Worm (Caenorhabditis elegans) whole organism, L1 larva: ENCODE results near the gene srlf-24.

Experiments
- C04F5.9 ChIP-seq: sonication (generic microtip); optimal IDR thresholded peaks from 2 replicates; lab custom pipeline; 2016; ENCODE audit warnings: missing genetic modification characterization, missing compliant biosample characterization
- C16A3.4 ChIP-seq: fragments of 150-350 bp; optimal IDR thresholded peaks from 2 replicates; lab custom pipeline; 2014; ENCODE audit warnings: missing biosample characterization, missing genetic modification characterization
- C34B4.2 ChIP-seq: sonication (generic microtip); optimal IDR thresholded peaks from 2 replicates; lab custom pipeline; 2017; ENCODE audit warnings: mild to moderate bottlenecking, missing genetic modification characterization, missing compliant biosample characterization
- F16B12.6 ChIP-seq: fragments of 150-350 bp; optimal IDR thresholded peaks from 2 replicates; lab custom pipeline; 2014; ENCODE audit warnings: missing biosample characterization, missing genetic modification characterization
- alr-1 ChIP-seq: fragments of 200-800 bp; sonication (Bioruptor generic); optimal IDR thresholded peaks from 2 replicates; lab custom pipeline; 2018; ENCODE audit warnings: borderline replicate concordance, mild to moderate bottlenecking, missing genetic modification characterization, missing compliant biosample characterization
- aly-2 ChIP-seq: fragments of 150-350 bp; optimal IDR thresholded peaks from 2 replicates; lab custom pipeline; 2014; ENCODE audit warnings: missing biosample characterization, missing genetic modification characterization
- ama-1 ChIP-seq: fragments of 150-350 bp; optimal IDR thresholded peaks from 2 replicates; lab custom pipeline; 2014
- ceh-63 ChIP-seq: fragments of 200-800 bp; sonication (Bioruptor generic); optimal IDR thresholded peaks from 2 replicates; lab custom pipeline; 2018; ENCODE audit warnings: mild to moderate bottlenecking, missing genetic modification characterization, missing compliant biosample characterization
- ceh-8 ChIP-seq: fragments of 200-800 bp; sonication (Bioruptor generic); optimal IDR thresholded peaks from 2 replicates; lab custom pipeline; 2018; ENCODE audit warnings: mild to moderate bottlenecking, missing genetic modification characterization, moderate library complexity, missing compliant biosample characterization
- ceh-88 ChIP-seq: fragments of 200-800 bp; sonication (Bioruptor generic); IDR thresholded peaks from 2 replicates; pipeline ENCODE4 v1.3.6; 2022; ENCODE audit warnings: missing genetic modification characterization, missing compliant biosample characterization
- ceh-90 ChIP-seq: sonication (generic microtip); optimal IDR thresholded peaks from 2 replicates; lab custom pipeline; 2016; ENCODE audit warnings: missing genetic modification characterization, missing compliant biosample characterization
- dsc-1 ChIP-seq: sonication (generic microtip); optimal IDR thresholded peaks from 2 replicates; lab custom pipeline; 2016; ENCODE audit warnings: mild to moderate bottlenecking, missing genetic modification characterization, missing compliant biosample characterization
- efl-1 ChIP-seq, 4 experiments: fragments of 150-350 bp; optimal IDR thresholded peaks in 3 of 4; peaks in 1 of 4; 1 replicate in 1 of 4; 2 replicates in 3 of 4; lab custom pipeline; 2014; ENCODE audit warnings: missing biosample characterization in 2 of 4, missing genetic modification characterization in 2 of 4, missing genetic modification reagents in 2 of 4
- efl-3 ChIP-seq: fragments of 200-800 bp; sonication (Bioruptor generic); optimal IDR thresholded peaks from 2 replicates; lab custom pipeline; 2018; ENCODE audit warnings: mild to moderate bottlenecking, missing genetic modification characterization, missing compliant biosample characterization
- egl-13 ChIP-seq: sonication (generic microtip); optimal IDR thresholded peaks from 2 replicates; lab custom pipeline; 2016; ENCODE audit warnings: missing genotype, missing genetic modification reagents, missing genetic modification characterization, missing compliant biosample characterization
- egl-27 ChIP-seq, 2 experiments: fragments of 150-350 bp in 1 of 2; sonication (generic microtip); optimal IDR thresholded peaks; 3 replicates each; lab custom pipeline; 2017 to 2018; ENCODE audit warnings: missing biosample characterization in 2 of 2, missing genetic modification characterization in 2 of 2, missing genetic modification reagents in 2 of 2
- elt-2 ChIP-seq: sonication (generic microtip); optimal IDR thresholded peaks from 2 replicates; lab custom pipeline; 2016; ENCODE audit warnings: missing genetic modification characterization, mild to moderate bottlenecking, inconsistent platforms, missing compliant biosample characterization, missing genetic modification reagents
- elt-3 ChIP-seq, 6 experiments: fragments of 150-350 bp in 1 of 6; sonication (generic microtip); optimal IDR thresholded peaks; 2 replicates each; lab custom pipeline; 2017 to 2018; ENCODE audit warnings: missing biosample characterization in 6 of 6, missing genetic modification characterization in 6 of 6, inconsistent platforms in 1 of 6
- ets-5 ChIP-seq: fragments of 200-800 bp; sonication (Bioruptor generic); IDR thresholded peaks from 2 replicates; pipeline ENCODE4 v1.3.6; 2022; ENCODE audit warnings: missing genetic modification characterization, missing compliant biosample characterization
- fkh-10 ChIP-seq: sonication (generic microtip); optimal IDR thresholded peaks from 2 replicates; lab custom pipeline; 2017; ENCODE audit warnings: missing biosample characterization, missing genetic modification reagents, missing genetic modification characterization
- fkh-4 ChIP-seq: sonication (generic microtip); optimal IDR thresholded peaks from 2 replicates; lab custom pipeline; 2016; ENCODE audit warnings: missing compliant biosample characterization, missing genetic modification characterization, borderline replicate concordance
- hlh-17 ChIP-seq: fragments of 200-800 bp; sonication (Bioruptor generic); optimal IDR thresholded peaks from 2 replicates; lab custom pipeline; 2018; ENCODE audit warnings: missing genetic modification characterization, mild to moderate bottlenecking, missing compliant biosample characterization, moderate library complexity, borderline replicate concordance
- jun-1 ChIP-seq: fragments of 150-350 bp; optimal IDR thresholded peaks from 2 replicates; lab custom pipeline; 2014; ENCODE audit warnings: missing biosample characterization, missing genetic modification reagents, missing genetic modification characterization
- lin-13 ChIP-seq: fragments of 150-350 bp; optimal IDR thresholded peaks from 2 replicates; lab custom pipeline; 2014; ENCODE audit warnings: missing biosample characterization, missing genetic modification reagents, missing genetic modification characterization
- lin-15B ChIP-seq: fragments of 150-350 bp; sonication (generic microtip); optimal IDR thresholded peaks from 3 replicates; lab custom pipeline; 2014; ENCODE audit warnings: missing biosample characterization, missing genetic modification characterization
- lin-35 ChIP-seq, 2 experiments: fragments of 150-350 bp; optimal IDR thresholded peaks; 2 replicates each; lab custom pipeline; 2014; ENCODE audit warnings: missing biosample characterization in 2 of 2, missing genetic modification characterization in 2 of 2, missing genetic modification reagents in 2 of 2
- lin-39 ChIP-seq: fragments of 150-350 bp; optimal IDR thresholded peaks from 2 replicates; lab custom pipeline; 2014; ENCODE audit warnings: missing biosample characterization, missing genetic modification reagents, missing genetic modification characterization
- mef-2 ChIP-seq: fragments of 150-350 bp; optimal IDR thresholded peaks from 2 replicates; lab custom pipeline; 2014; ENCODE audit warnings: missing biosample characterization, missing genetic modification characterization
- nhr-11 ChIP-seq: fragments of 150-350 bp; optimal IDR thresholded peaks from 2 replicates; lab custom pipeline; 2014; ENCODE audit warnings: missing biosample characterization, missing genetic modification characterization
- nhr-20 ChIP-seq: sonication (generic microtip); optimal IDR thresholded peaks from 2 replicates; lab custom pipeline; 2016; ENCODE audit warnings: mild to moderate bottlenecking, missing genetic modification characterization, missing compliant biosample characterization
- nhr-237 ChIP-seq: fragments of 150-350 bp; optimal IDR thresholded peaks from 2 replicates; lab custom pipeline; 2014; ENCODE audit warnings: missing biosample characterization, missing genetic modification characterization
- nhr-47 ChIP-seq: sonication (generic microtip); optimal IDR thresholded peaks from 2 replicates; lab custom pipeline; 2016; ENCODE audit warnings: mild to moderate bottlenecking, missing genetic modification characterization, moderate library complexity, missing compliant biosample characterization
- nhr-71 ChIP-seq: sonication (generic microtip); optimal IDR thresholded peaks from 2 replicates; lab custom pipeline; 2016; ENCODE audit warnings: mild to moderate bottlenecking, missing genetic modification characterization, moderate library complexity, missing compliant biosample characterization
- nhr-76 ChIP-seq: sonication (generic microtip); optimal IDR thresholded peaks from 2 replicates; lab custom pipeline; 2017; ENCODE audit warnings: missing biosample characterization, missing genetic modification characterization
- nhr-84 ChIP-seq: sonication (generic microtip); optimal IDR thresholded peaks from 2 replicates; lab custom pipeline; 2017; ENCODE audit warnings: missing biosample characterization, missing genetic modification characterization
- pag-3 ChIP-seq: sonication (generic microtip); optimal IDR thresholded peaks from 2 replicates; lab custom pipeline; 2017; ENCODE audit warnings: missing genetic modification characterization, mild to moderate bottlenecking, missing compliant biosample characterization, antibody characterized with exemption, borderline replicate concordance; ENCODE audit not compliant: insufficient read depth
- rnt-1 ChIP-seq: sonication (generic microtip); optimal IDR thresholded peaks from 2 replicates; lab custom pipeline; 2016; ENCODE audit warnings: mild to moderate bottlenecking, missing genetic modification characterization, moderate library complexity, missing compliant biosample characterization
- skn-1 ChIP-seq: fragments of 150-350 bp; optimal IDR thresholded peaks from 2 replicates; lab custom pipeline; 2014; ENCODE audit warnings: missing biosample characterization, missing genetic modification characterization
- snu-23 ChIP-seq: sonication (generic microtip); optimal IDR thresholded peaks from 2 replicates; lab custom pipeline; 2016; ENCODE audit warnings: missing genetic modification characterization, missing compliant biosample characterization
- sox-4 ChIP-seq: sonication (generic microtip); optimal IDR thresholded peaks from 2 replicates; lab custom pipeline; 2016; ENCODE audit warnings: missing genetic modification characterization, missing compliant biosample characterization
- sptf-1 ChIP-seq: fragments of 150-350 bp; optimal IDR thresholded peaks from 2 replicates; lab custom pipeline; 2014; ENCODE audit warnings: missing biosample characterization, missing genetic modification characterization
- tlp-1 ChIP-seq: fragments of 150-350 bp; optimal IDR thresholded peaks from 2 replicates; lab custom pipeline; 2014; ENCODE audit warnings: missing biosample characterization, missing genetic modification characterization
- unc-130 ChIP-seq: fragments of 150-350 bp; optimal IDR thresholded peaks from 2 replicates; lab custom pipeline; 2017; ENCODE audit warnings: missing biosample characterization, missing genetic modification characterization, inconsistent platforms
- unc-62 ChIP-seq: fragments of 150-350 bp; optimal IDR thresholded peaks from 2 replicates; lab custom pipeline; 2014; ENCODE audit warnings: missing biosample characterization, missing genetic modification reagents, missing genetic modification characterization
- unc-86 ChIP-seq: sonication (generic microtip); optimal IDR thresholded peaks from 2 replicates; lab custom pipeline; 2016; ENCODE audit warnings: missing genetic modification characterization, missing compliant biosample characterization
- unc-98 ChIP-seq: fragments of 200-800 bp; sonication (Bioruptor generic); IDR thresholded peaks from 2 replicates; pipeline ENCODE4 v1.3.6; 2022; ENCODE audit warnings: missing genetic modification characterization, missing compliant biosample characterization
- xbp-1 ChIP-seq: sonication (generic microtip); optimal IDR thresholded peaks from 2 replicates; lab custom pipeline; 2016; ENCODE audit warnings: missing genetic modification characterization, missing compliant biosample characterization
- ztf-4 ChIP-seq: fragments of 150-350 bp; optimal IDR thresholded peaks from 2 replicates; lab custom pipeline; 2014; ENCODE audit warnings: missing biosample characterization, missing genetic modification characterization

srlf-24 gene

DNA sequence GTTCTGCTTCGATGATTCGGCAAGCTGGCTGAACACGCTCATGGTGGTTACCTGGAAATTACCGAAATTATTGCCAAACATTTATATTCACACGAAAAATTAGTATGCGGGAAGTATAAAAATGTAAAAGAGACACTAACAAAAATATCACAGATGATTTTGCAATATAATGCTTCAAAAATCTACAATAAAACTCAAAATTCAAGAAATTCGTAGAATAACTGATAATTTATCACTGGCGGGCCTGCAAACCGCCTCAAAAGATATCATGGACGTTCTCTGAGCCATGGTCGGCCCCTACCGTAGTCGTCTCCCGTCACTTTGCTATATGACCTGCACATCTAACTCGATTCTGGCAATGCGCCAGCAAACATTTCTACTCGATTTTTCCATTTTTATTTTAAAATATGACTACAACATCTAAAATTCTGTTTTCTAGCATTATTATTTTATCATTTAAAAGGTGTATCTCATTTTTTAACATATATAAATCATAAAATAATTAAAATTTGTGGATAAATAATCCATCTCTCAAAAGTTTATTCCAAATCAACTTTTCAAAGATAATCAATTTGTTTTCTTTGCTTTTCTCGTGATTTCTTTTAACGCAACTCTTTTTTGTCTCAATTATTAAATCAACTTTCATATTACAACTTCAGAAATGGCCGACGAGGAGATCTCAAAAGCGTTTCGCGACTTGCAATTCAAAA lies 44.0 kb upstream of the srlf-24 start, which contains the start of the genes F01G4.6 and pfd-1 (continued):
- TF ChIP-seq aly-2 (tag; lab: Kevin White, UChicago) (peak; percentile 86), ztf-4 (tag; lab: Kevin White, UChicago) (peak; percentile 89), ets-5 (no peak), egl-27 (tag; optimal IDR thresholded peaks at IDR 0.05; lab: Kevin White, UChicago) (no peak), nhr-47 (tag; lab: Kevin White, UChicago) (peak; percentile 96)

DNA sequence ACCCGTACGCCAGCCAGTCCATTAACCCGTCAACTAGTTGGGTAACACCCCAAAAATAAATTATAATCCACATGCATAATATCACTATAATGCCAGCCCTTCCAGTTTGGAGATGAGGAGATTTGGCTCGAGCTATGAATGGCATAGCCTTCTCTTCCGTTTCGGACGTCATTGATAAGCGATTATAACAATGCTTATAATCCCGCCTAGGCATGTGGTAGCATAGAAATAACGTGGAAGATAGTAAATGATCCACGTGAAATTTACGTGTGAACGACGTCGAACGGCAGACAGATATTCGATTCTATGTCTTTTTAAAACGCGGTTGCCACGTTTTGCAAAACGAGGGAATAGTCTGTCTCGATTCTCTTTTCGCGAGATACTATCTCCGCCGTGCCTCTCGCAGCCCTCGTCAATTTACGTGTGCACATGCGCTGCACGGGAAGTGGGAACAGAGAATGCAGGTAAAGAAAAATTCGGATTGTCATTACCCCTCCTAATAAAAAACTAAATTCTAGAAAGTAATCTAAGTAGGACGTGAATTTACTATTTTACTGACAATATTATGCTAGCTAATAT lies 43.3 kb upstream of the srlf-24 start:
- TF ChIP-seq ceh-8 (GFP tag; lab: Kevin White, UChicago): no peak
- TF ChIP-seq lin-35 (GFP tag; optimal IDR thresholded peaks at IDR 0.05; lab: Kevin White, UChicago): peak in 1 of 2 experiments; percentile 23
- TF ChIP-seq egl-27 (tag; optimal IDR thresholded peaks at IDR 0.05; lab: Kevin White, UChicago): no peak
- TF ChIP-seq hlh-17 (GFP tag; lab: Kevin White, UChicago): no peak
- no peak for TF ChIP-seq unc-62 (GFP tag; lab: Kevin White, UChicago)
- TF ChIP-seq nhr-84 (tag; lab: Kevin White, UChicago): no peak
- TF ChIP-seq xbp-1 (tag; lab: Kevin White, UChicago): no peak
- TF ChIP-seq F16B12.6 (tag; lab: Kevin White, UChicago): peak; percentile 8
- TF ChIP-seq C34B4.2 (tag; lab: Kevin White, UChicago): no peak
- TF ChIP-seq elt-2 (tag; lab: Kevin White, UChicago): no peak
- no peak for TF ChIP-seq fkh-10 (GFP tag; lab: Kevin White, UChicago)
- no peak for TF ChIP-seq unc-130
- TF ChIP-seq rnt-1 (tag; lab: Kevin White, UChicago): peak; percentile 36
- no peak for TF ChIP-seq mef-2
- TF ChIP-seq fkh-4: peak; percentile 2
- peak; percentile 15 for TF ChIP-seq skn-1 (tag; lab: Kevin White, UChicago)
- no peak for TF ChIP-seq ceh-63 (GFP tag; lab: Kevin White, UChicago)
- no peak for TF ChIP-seq unc-86
- TF ChIP-seq lin-39: no peak
- no peak for TF ChIP-seq ets-5
- no peak for TF ChIP-seq C16A3.4
- no peak for TF ChIP-seq nhr-11 (tag; lab: Kevin White, UChicago)
- TF ChIP-seq efl-1 (optimal IDR thresholded peaks at IDR 0.05; lab: Kevin White, UChicago): no peak
- TF ChIP-seq efl-1 (GFP tag; optimal IDR thresholded peaks at IDR 0.05 in 1 of 2; lab: Kevin White, UChicago): peak; percentile 4 to 63
- TF ChIP-seq unc-98 (GFP tag; lab: Robert Waterston, UW): no peak
- TF ChIP-seq nhr-47 (tag; lab: Kevin White, UChicago): no peak
- TF ChIP-seq C04F5.9 (tag; lab: Kevin White, UChicago): no peak
- TF ChIP-seq dsc-1 (tag; lab: Kevin White, UChicago): peak; percentile 54
- no peak for TF ChIP-seq ama-1 (lab: Kevin White, UChicago)
- TF ChIP-seq alr-1 (tag; lab: Kevin White, UChicago): no peak
- TF ChIP-seq nhr-71 (tag; lab: Kevin White, UChicago): peak; percentile 25
- TF ChIP-seq nhr-76 (tag; lab: Kevin White, UChicago): no peak
- TF ChIP-seq lin-15B: no peak
- TF ChIP-seq sox-4 (tag; lab: Kevin White, UChicago): no peak
- peak in 1 of 6 experiments; percentile 8 for TF ChIP-seq elt-3 (tag; optimal IDR thresholded peaks at IDR 0.05; lab: Kevin White, UChicago)
- no peak for TF ChIP-seq jun-1 (tag; lab: Kevin White, UChicago)
- no peak for TF ChIP-seq efl-3
- no peak for TF ChIP-seq ceh-90 (tag; lab: Kevin White, UChicago)
- no peak for TF ChIP-seq sptf-1
- no peak for TF ChIP-seq lin-13
- no peak for TF ChIP-seq tlp-1 (tag; lab: Kevin White, UChicago)
- TF ChIP-seq nhr-20: no peak
- TF ChIP-seq egl-13 (tag; lab: Kevin White, UChicago): no peak
- TF ChIP-seq nhr-237: no peak
- TF ChIP-seq pag-3 (tag; lab: Kevin White, UChicago): peak; percentile 74
- TF ChIP-seq ceh-88 (GFP tag; lab: Robert Waterston, UW): no peak
- TF ChIP-seq snu-23 (GFP tag; lab: Kevin White, UChicago): peak; percentile 51
